Fruit fly (Drosophila melanogaster) whole organism, embryonic: ENCODE data around the gene Ddc.

Source experiments
- CG10366 ChIP-seq: fragments of 200-800 bp; sonication (Bioruptor generic); IDR thresholded peaks from 2 replicates; pipeline ENCODE4 v1.3.6; 2022; ENCODE audit warnings: missing biosample characterization, missing genetic modification characterization
- CG10543 ChIP-seq: fragments of 200-800 bp; sonication (Bioruptor generic); optimal IDR thresholded peaks from 3 replicates; lab custom pipeline; 2017; ENCODE audit warnings: missing biosample characterization, mild to moderate bottlenecking, missing genetic modification characterization, moderate library complexity
- CG10654 ChIP-seq: fragments of 200-800 bp; sonication (Bioruptor generic); optimal IDR thresholded peaks from 2 replicates; lab custom pipeline; 2016; ENCODE audit warnings: missing biosample characterization, missing genetic modification characterization
- CG11085 ChIP-seq: fragments of 200-800 bp; sonication (Bioruptor generic); IDR thresholded peaks from 2 replicates; pipeline ENCODE4 v1.3.6; 2022; ENCODE audit warnings: missing biosample characterization, missing genetic modification characterization
- CG11093 ChIP-seq: fragments of 200-800 bp; sonication (Bioruptor generic); IDR thresholded peaks from 3 replicates; pipeline ENCODE4 v1.3.6; 2022; ENCODE audit warnings: missing biosample characterization, missing genetic modification characterization
- CG11504 ChIP-seq: fragments of 200-800 bp; sonication (Bioruptor generic); optimal IDR thresholded peaks from 3 replicates; lab custom pipeline; 2019; ENCODE audit warnings: missing biosample characterization, mild to moderate bottlenecking, missing genetic modification characterization, moderate library complexity
- CG14050 ChIP-seq: fragments of 200-800 bp; sonication (Bioruptor generic); IDR thresholded peaks from 3 replicates; pipeline ENCODE4 v1.3.6; 2022; ENCODE audit warnings: missing biosample characterization, missing genetic modification characterization
- CG15073 ChIP-seq: fragments of 200-800 bp; sonication (Bioruptor generic); optimal IDR thresholded peaks from 2 replicates; lab custom pipeline; 2016; ENCODE audit warnings: missing biosample characterization, missing genetic modification characterization
- CG16863 ChIP-seq: fragments of 200-800 bp; sonication (Bioruptor generic); optimal IDR thresholded peaks from 3 replicates; lab custom pipeline; 2016; ENCODE audit warnings: missing biosample characterization, missing genetic modification characterization
- CG17328 ChIP-seq: fragments of 200-800 bp; sonication (Bioruptor generic); IDR thresholded peaks from 2 replicates; pipeline ENCODE4 v1.3.6; 2022; ENCODE audit warnings: missing biosample characterization, missing genetic modification characterization
- CG18262 ChIP-seq: fragments of 200-800 bp; optimal IDR thresholded peaks from 3 replicates; lab custom pipeline; 2019; ENCODE audit warnings: missing biosample characterization, mild to moderate bottlenecking, missing genetic modification characterization, moderate library complexity
- CG18599 ChIP-seq: fragments of 200-800 bp; sonication (Bioruptor generic); optimal IDR thresholded peaks from 3 replicates; lab custom pipeline; 2017; ENCODE audit warnings: missing biosample characterization, missing genetic modification characterization, mild to moderate bottlenecking, moderate library complexity, missing genetic modification reagents
- CG18764 ChIP-seq: fragments of 200-800 bp; sonication (Bioruptor generic); optimal IDR thresholded peaks from 3 replicates; lab custom pipeline; 2016; ENCODE audit warnings: missing biosample characterization, missing genetic modification characterization
- CG2889 ChIP-seq: fragments of 200-800 bp; sonication (Bioruptor generic); IDR thresholded peaks from 3 replicates; pipeline ENCODE4 v1.3.6; 2022; ENCODE audit warnings: missing biosample characterization, missing genetic modification characterization
- CG33557 ChIP-seq: fragments of 200-800 bp; sonication (Bioruptor generic); optimal IDR thresholded peaks from 2 replicates; lab custom pipeline; 2019; ENCODE audit warnings: missing biosample characterization, mild to moderate bottlenecking, missing genetic modification characterization, moderate library complexity
- CG4282 ChIP-seq: fragments of 200-800 bp; sonication (Bioruptor generic); optimal IDR thresholded peaks from 2 replicates; lab custom pipeline; 2016; ENCODE audit warnings: missing biosample characterization, missing genetic modification characterization
- CG4854 ChIP-seq: fragments of 200-800 bp; sonication (Bioruptor generic); optimal IDR thresholded peaks from 2 replicates; lab custom pipeline; 2016; ENCODE audit warnings: missing biosample characterization, missing genetic modification characterization, inconsistent platforms
- CG7745 ChIP-seq: fragments of 200-800 bp; sonication (Bioruptor generic); optimal IDR thresholded peaks from 2 replicates; lab custom pipeline; 2018; ENCODE audit warnings: missing biosample characterization, mild to moderate bottlenecking, missing genetic modification characterization, moderate library complexity
- CG7987 ChIP-seq: fragments of 200-800 bp; sonication (Bioruptor generic); optimal IDR thresholded peaks from 2 replicates; lab custom pipeline; 2018; ENCODE audit warnings: missing biosample characterization, mild to moderate bottlenecking, missing genetic modification characterization, moderate library complexity
- CG8765 ChIP-seq: fragments of 200-800 bp; sonication (Bioruptor generic); IDR thresholded peaks from 2 replicates; pipeline ENCODE4 v1.3.6; 2022; ENCODE audit warnings: missing biosample characterization, missing genetic modification characterization
- CG9437 ChIP-seq: fragments of 200-800 bp; sonication (Bioruptor generic); optimal IDR thresholded peaks from 2 replicates; lab custom pipeline; 2018; ENCODE audit warnings: missing biosample characterization, mild to moderate bottlenecking, missing genetic modification characterization
- CG9797 ChIP-seq: fragments of 200-800 bp; sonication (Bioruptor generic); optimal IDR thresholded peaks from 3 replicates; lab custom pipeline; 2018; ENCODE audit warnings: missing biosample characterization, mild to moderate bottlenecking, missing genetic modification characterization
- CrebB ChIP-seq: fragments of 200-800 bp; sonication (Bioruptor generic); optimal IDR thresholded peaks from 3 replicates; lab custom pipeline; 2018; ENCODE audit warnings: missing biosample characterization, mild to moderate bottlenecking, missing genetic modification characterization
- E2f2 ChIP-seq: fragments of 200-800 bp; sonication (Bioruptor generic); IDR thresholded peaks from 2 replicates; pipeline ENCODE4 v1.3.6; 2022; ENCODE audit warnings: missing biosample characterization, missing genetic modification characterization
- HLH4C ChIP-seq: fragments of 200-800 bp; sonication (Bioruptor generic); IDR thresholded peaks from 3 replicates; pipeline ENCODE4 v1.3.6; 2022; ENCODE audit warnings: missing biosample characterization, missing genetic modification characterization; ENCODE audit not compliant: partially characterized antibody
- Hand ChIP-seq: fragments of 200-800 bp; sonication (Bioruptor generic); optimal IDR thresholded peaks from 2 replicates; lab custom pipeline; 2017; ENCODE audit warnings: mild to moderate bottlenecking, missing biosample characterization, missing genetic modification reagents, missing genetic modification characterization
- HmgD ChIP-seq: fragments of 200-800 bp; sonication (Bioruptor generic); optimal IDR thresholded peaks from 3 replicates; lab custom pipeline; 2016; ENCODE audit warnings: missing biosample characterization, missing genetic modification characterization
- HmgZ ChIP-seq: fragments of 200-800 bp; sonication (Bioruptor generic); optimal IDR thresholded peaks from 2 replicates; lab custom pipeline; 2018; ENCODE audit warnings: missing biosample characterization, mild to moderate bottlenecking, missing genetic modification characterization
- Max ChIP-seq: fragments of 200-800 bp; sonication (Bioruptor generic); optimal IDR thresholded peaks from 2 replicates; lab custom pipeline; 2016; ENCODE audit warnings: missing biosample characterization, mild to moderate bottlenecking, missing genetic modification characterization
- NC2α ChIP-seq: fragments of 200-800 bp; sonication (Bioruptor generic); optimal IDR thresholded peaks from 2 replicates; lab custom pipeline; 2016; ENCODE audit warnings: missing biosample characterization, missing genetic modification characterization
- NC2β ChIP-seq: fragments of 200-800 bp; sonication (Bioruptor generic); optimal IDR thresholded peaks from 2 replicates; lab custom pipeline; 2016; ENCODE audit warnings: missing biosample characterization, missing genetic modification characterization
- Rfx ChIP-seq: fragments of 200-800 bp; sonication (Bioruptor generic); IDR thresholded peaks from 2 replicates; pipeline ENCODE4 v1.3.6; 2022; ENCODE audit warnings: missing biosample characterization, missing genetic modification characterization
- Side ChIP-seq: fragments of 200-800 bp; sonication (Bioruptor generic); optimal IDR thresholded peaks from 2 replicates; lab custom pipeline; 2016; ENCODE audit warnings: missing biosample characterization, missing genetic modification characterization
- Stat92E ChIP-seq, 3 experiments: fragments of >200 bp in 2 of 3; fragments of 200-800 bp in 1 of 3; sonication (Bioruptor generic) in 1 of 3; optimal IDR thresholded peaks; 2 replicates each; lab custom pipeline; 2017 to 2019; ENCODE audit warnings: missing biosample characterization in 3 of 3, missing genetic modification characterization in 3 of 3, mild to moderate bottlenecking in 1 of 3, moderate library complexity in 1 of 3
- btn ChIP-seq: fragments of 200-800 bp; sonication (Bioruptor generic); optimal IDR thresholded peaks from 2 replicates; lab custom pipeline; 2016; ENCODE audit warnings: missing biosample characterization, missing genetic modification characterization
- cg ChIP-seq: fragments of 200-800 bp; sonication (Bioruptor generic); optimal IDR thresholded peaks from 3 replicates; lab custom pipeline; 2019; ENCODE audit warnings: missing biosample characterization, mild to moderate bottlenecking, missing genetic modification characterization, moderate library complexity
- crol ChIP-seq: fragments of 200-800 bp; sonication (Bioruptor generic); IDR thresholded peaks from 2 replicates; pipeline ENCODE4 v1.3.6; 2022; ENCODE audit warnings: missing biosample characterization, missing genetic modification characterization
- cwo ChIP-seq: fragments of 200-800 bp; sonication (Bioruptor generic); optimal IDR thresholded peaks from 3 replicates; lab custom pipeline; 2017; ENCODE audit warnings: missing biosample characterization, missing genetic modification characterization, mild to moderate bottlenecking, moderate library complexity, missing genetic modification reagents
- da ChIP-seq: fragments of 200-800 bp; sonication (Bioruptor generic); optimal IDR thresholded peaks from 2 replicates; lab custom pipeline; 2016; ENCODE audit warnings: missing biosample characterization, missing genetic modification characterization
- dimm ChIP-seq: fragments of 200-800 bp; sonication (Bioruptor generic); IDR thresholded peaks from 2 replicates; pipeline ENCODE4 v1.3.6; 2022; ENCODE audit warnings: missing biosample characterization, missing genetic modification characterization
- dmrt11E ChIP-seq: fragments of 200-800 bp; sonication (Bioruptor generic); optimal IDR thresholded peaks from 3 replicates; lab custom pipeline; 2018; ENCODE audit warnings: missing biosample characterization, mild to moderate bottlenecking, missing genetic modification characterization, moderate library complexity
- dysf ChIP-seq: fragments of 200-800 bp; sonication (Bioruptor generic); IDR thresholded peaks from 3 replicates; pipeline ENCODE4 v1.3.6; 2022; ENCODE audit warnings: missing biosample characterization, missing genetic modification characterization
- gcm2 ChIP-seq: fragments of 200-800 bp; sonication (Bioruptor generic); optimal IDR thresholded peaks from 2 replicates; lab custom pipeline; 2016; ENCODE audit warnings: missing biosample characterization, missing genetic modification characterization
- jigr1 ChIP-seq: fragments of 200-800 bp; sonication (Bioruptor generic); IDR thresholded peaks from 3 replicates; pipeline ENCODE4 v1.3.6; 2022; ENCODE audit warnings: missing biosample characterization, missing genetic modification characterization
- lola ChIP-seq, 3 experiments: fragments of >200 bp in 2 of 3; fragments of 200-800 bp in 1 of 3; sonication (Bioruptor generic) in 1 of 3; optimal IDR thresholded peaks; 2 replicates each; lab custom pipeline; 2017 to 2019; ENCODE audit warnings: missing biosample characterization in 3 of 3, missing genetic modification characterization in 3 of 3, mild to moderate bottlenecking in 1 of 3, moderate library complexity in 1 of 3
- pum ChIP-seq: fragments of 200-800 bp; sonication (Bioruptor generic); optimal IDR thresholded peaks from 2 replicates; lab custom pipeline; 2016; ENCODE audit warnings: missing biosample characterization, missing genetic modification characterization
- slou ChIP-seq: fragments of 200-800 bp; sonication (Bioruptor generic); optimal IDR thresholded peaks from 3 replicates; lab custom pipeline; 2016; ENCODE audit warnings: missing biosample characterization, missing genetic modification characterization
- vvl ChIP-seq: fragments of 200-800 bp; sonication (Bioruptor generic); IDR thresholded peaks from 2 replicates; pipeline ENCODE4 v1.3.6; 2022; ENCODE audit warnings: missing biosample characterization, missing genetic modification characterization
- wdn ChIP-seq: fragments of 200-800 bp; sonication (Bioruptor generic); IDR thresholded peaks from 2 replicates; pipeline ENCODE4 v1.3.6; 2022; ENCODE audit warnings: missing biosample characterization, missing genetic modification characterization
- wek ChIP-seq: fragments of 200-800 bp; sonication (Bioruptor generic); optimal IDR thresholded peaks from 3 replicates; lab custom pipeline; 2018; ENCODE audit warnings: missing biosample characterization, mild to moderate bottlenecking, missing genetic modification characterization, moderate library complexity
- zen2 ChIP-seq: fragments of 200-800 bp; sonication (Bioruptor generic); IDR thresholded peaks from 3 replicates; pipeline ENCODE4 v1.3.6; 2022; ENCODE audit warnings: missing biosample characterization, missing genetic modification characterization; ENCODE audit not compliant: partially characterized antibody

Gene Ddc

dm6 chr2L:19154893-19155389, 34.8 kb upstream of the Ddc start (continued):
- TF ChIP-seq vvl (GFP tag; lab: Robert Waterston, UW) (peak; percentile 61), cwo (GFP tag; lab: Kevin White, UChicago) (no peak), CG18764 (no peak), NC2α (no peak), CG8765 (GFP tag; lab: Robert Waterston, UW) (no peak), CG14050 (GFP tag; lab: Robert Waterston, UW) (no peak), NC2β (GFP tag; lab: Kevin White, UChicago) (no peak), da (GFP tag; lab: Kevin White, UChicago) (peak; percentile 96), CG16863 (GFP tag; lab: Kevin White, UChicago) (no peak), dmrt11E (tag; lab: Kevin White, UChicago) (no peak), lola (GFP tag; optimal IDR thresholded peaks at IDR 0.05; lab: Kevin White, UChicago) (no peak), HLH4C (GFP tag; lab: Robert Waterston, UW) (no peak), CG18262 (tag; lab: Kevin White, UChicago) (no peak), slou (no peak), CG9797 (no peak), CG15073 (GFP tag; lab: Kevin White, UChicago) (no peak), Stat92E (GFP tag; optimal IDR thresholded peaks at IDR 0.05; lab: Kevin White, UChicago) (peak in 1 of 3 experiments; percentile 64), btn (GFP tag; lab: Kevin White, UChicago) (no peak), HmgD (GFP tag; lab: Kevin White, UChicago) (no peak), CG10366 (no peak), CG11504 (tag; lab: Kevin White, UChicago) (no peak), zen2 (GFP tag; lab: Robert Waterston, UW) (no peak), CG4854 (GFP tag; lab: Kevin White, UChicago) (no peak), Side (GFP tag; lab: Kevin White, UChicago) (no peak), CG4282 (GFP tag; lab: Kevin White, UChicago) (no peak), cg (peak; percentile 34), CG11093 (GFP tag; lab: Robert Waterston, UW) (no peak), CG7745 (tag; lab: Kevin White, UChicago) (no peak), HmgZ (tag; lab: Kevin White, UChicago) (no peak), CG10543 (GFP tag; lab: Kevin White, UChicago) (peak; percentile 38), Max (GFP tag; lab: Kevin White, UChicago) (no peak), pum (GFP tag; lab: Kevin White, UChicago) (no peak), dimm (GFP tag; lab: Robert Waterston, UW) (no peak), CG7987 (GFP tag; lab: Kevin White, UChicago) (no peak), CrebB (no peak), Hand (no peak), CG33557 (no peak), CG10654 (GFP tag; lab: Kevin White, UChicago) (no peak), Rfx (GFP tag; lab: Robert Waterston, UW) (no peak), E2f2 (GFP tag; lab: Robert Waterston, UW) (no peak), CG11085 (GFP tag; lab: Robert Waterston, UW) (no peak), jigr1 (GFP tag; lab: Robert Waterston, UW) (no peak), CG18599 (peak; percentile 17), dysf (GFP tag; lab: Robert Waterston, UW) (no peak), crol (GFP tag; lab: Robert Waterston, UW) (peak; percentile 90), gcm2 (GFP tag; lab: Kevin White, UChicago) (no peak), wdn (GFP tag; lab: Robert Waterston, UW) (no peak), CG2889 (GFP tag; lab: Robert Waterston, UW) (no peak), CG17328 (GFP tag; lab: Robert Waterston, UW) (0 out of 2 replicates have a peak, but pooled peaks have one; percentile 23), CG9437 (no peak), wek (GFP tag; lab: Kevin White, UChicago) (no peak)
